Worm (Caenorhabditis elegans): ENCODE data around the gene Y105C5B.5.

The Y105C5B.5 gene

DNA sequence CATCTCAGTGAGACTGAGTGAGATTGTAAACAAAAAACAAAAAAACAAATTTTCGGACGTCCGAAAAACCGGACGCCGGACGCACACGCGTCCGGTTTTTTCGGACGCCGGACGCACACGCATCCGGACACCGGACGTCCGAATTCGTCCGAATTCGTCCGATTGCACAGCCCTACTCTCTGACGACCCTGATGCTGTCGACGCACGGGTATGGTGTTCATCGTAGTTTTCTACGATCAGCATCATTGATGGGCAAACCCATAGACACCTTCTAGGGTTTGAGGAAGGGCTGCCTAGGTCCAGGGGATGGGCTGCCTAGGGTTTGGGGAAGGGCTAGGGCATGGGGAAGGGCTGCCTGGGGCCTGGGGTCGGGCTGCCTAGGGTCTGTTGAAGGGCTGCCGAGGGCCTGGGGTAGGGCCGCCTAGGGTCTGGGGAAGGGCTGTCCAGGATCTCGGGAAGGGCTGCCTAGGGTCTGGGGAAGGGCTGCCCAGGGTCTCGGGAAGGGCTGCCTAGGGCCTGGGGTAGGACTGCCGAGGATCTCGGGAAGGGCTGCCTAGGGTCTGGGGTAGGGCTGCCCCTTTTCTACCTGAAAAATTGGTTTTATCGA lies 47.1 kb downstream of the Y105C5B.5 start:
- TF ChIP-seq madf-6 (GFP tag; IDR thresholded peaks at IDR 0.05), result no peak
- TF ChIP-seq egl-44 (GFP tag; IDR thresholded peaks at IDR 0.05), result peak; percentile 43; the same call in 1 of the 2 replicates
- TF ChIP-seq hmg-20 (GFP tag; IDR thresholded peaks at IDR 0.05), result 0 out of 2 replicates have a peak, but pooled peaks have one; percentile 37
- TF ChIP-seq Y67H2A.10 (GFP tag; conservative IDR thresholded peaks at IDR 0.05), result no peak
- TF ChIP-seq bed-1 (GFP tag; IDR thresholded peaks at IDR 0.05), result no peak
- peak; percentile 43; the same call in 1 of the 2 replicates for TF ChIP-seq ekl-4 (GFP tag; IDR thresholded peaks at IDR 0.05)
- TF ChIP-seq ceh-79 (tag; optimal IDR thresholded peaks at IDR 0.05), result no peak
- peak; percentile 97 for TF ChIP-seq egrh-3 (GFP tag; IDR thresholded peaks at IDR 0.05)
- TF ChIP-seq lag-1 (GFP tag; IDR thresholded peaks at IDR 0.05), result 0 out of 2 replicates have a peak, but pooled peaks have one; percentile 36
- peak; percentile 38 for TF ChIP-seq fkh-3 (tag; optimal IDR thresholded peaks at IDR 0.05)
- TF ChIP-seq D2030.7 (GFP tag; IDR thresholded peaks at IDR 0.05), result peak; percentile 26; the same call in 1 of the 2 replicates
- no peak for TF ChIP-seq ets-4 (GFP tag; optimal IDR thresholded peaks at IDR 0.05)
- TF ChIP-seq him-1 (tag; optimal IDR thresholded peaks at IDR 0.05), result no peak
- 0 out of 2 replicates have a peak, but pooled peaks have one; percentile 29 for TF ChIP-seq F39B2.1 (GFP tag; IDR thresholded peaks at IDR 0.05)
- no peak for TF ChIP-seq ceh-100 (GFP tag; IDR thresholded peaks at IDR 0.05)
- TF ChIP-seq nfya-1 (tag; optimal IDR thresholded peaks at IDR 0.05; ENCODE audit: borderline replicate concordance, insufficient read depth), result no peak
- peak; percentile 76; the same call in 1 of the 2 replicates for TF ChIP-seq aptf-3 (GFP tag; IDR thresholded peaks at IDR 0.05)
- TF ChIP-seq attf-6 (GFP tag; IDR thresholded peaks at IDR 0.05), result peak; percentile 92
- TF ChIP-seq ztf-28 (GFP tag; IDR thresholded peaks at IDR 0.05), result no peak
- TF ChIP-seq lin-26 (GFP tag; IDR thresholded peaks at IDR 0.05), result peak; percentile 57; the same call in 1 of the 2 replicates
- no peak for TF ChIP-seq rcor-1 (GFP tag; IDR thresholded peaks at IDR 0.05)
- no peak for TF ChIP-seq ztf-25 (GFP tag; IDR thresholded peaks at IDR 0.05)
- no peak for TF ChIP-seq hlh-26 (GFP tag; conservative IDR thresholded peaks at IDR 0.05)
- no peak for TF ChIP-seq nfyb-1 (GFP tag; IDR thresholded peaks at IDR 0.05)
- TF ChIP-seq zfh-2 (GFP tag; conservative IDR thresholded peaks at IDR 0.05), result peak; percentile 96
- no peak for TF ChIP-seq F10E7.11 (tag; optimal IDR thresholded peaks at IDR 0.05)
- no peak for TF ChIP-seq B0336.3 (GFP tag; IDR thresholded peaks at IDR 0.05)
- TF ChIP-seq F37B4.10 (GFP tag; IDR thresholded peaks at IDR 0.05), result 0 out of 2 replicates have a peak, but pooled peaks have one; percentile 86
- 0 out of 2 replicates have a peak, but pooled peaks have one; percentile 11 for TF ChIP-seq F33H1.4 (GFP tag; IDR thresholded peaks at IDR 0.05)
- no peak for TF ChIP-seq sdz-38 (tag; optimal IDR thresholded peaks at IDR 0.05)
- TF ChIP-seq ztf-6 (GFP tag; IDR thresholded peaks at IDR 0.05), result no peak
- TF ChIP-seq egl-18 (GFP tag; IDR thresholded peaks at IDR 0.05), result no peak
- 0 out of 2 replicates have a peak, but pooled peaks have one; percentile 16 for TF ChIP-seq Y79H2A.3 (GFP tag; conservative IDR thresholded peaks at IDR 0.05)
- TF ChIP-seq Y56A3A.18 (GFP tag; IDR thresholded peaks at IDR 0.05), result no peak
- TF ChIP-seq hmg-1.2 (GFP tag; IDR thresholded peaks at IDR 0.05), result 0 out of 2 replicates have a peak, but pooled peaks have one; percentile 23
- peak; percentile 79 for TF ChIP-seq madf-3 (GFP tag; IDR thresholded peaks at IDR 0.05)
- no peak for TF ChIP-seq ztf-18 (tag; optimal IDR thresholded peaks at IDR 0.05)
- peak; percentile 52; the same call in 1 of the 2 replicates for TF ChIP-seq C17E4.6 (GFP tag; IDR thresholded peaks at IDR 0.05)

Measured in whole organism, young adult.